Worm (Caenorhabditis elegans): ENCODE measurements around the gene F26F4.2.

ce11 chrIII:4878281-4878680, 32.8 kb upstream of the F26F4.2 start, which contains the start of the genes tost-1 and arx-6:
- TF ChIP-seq ceh-31 (tag; optimal IDR thresholded peaks at IDR 0.05) (no peak), zip-5 (tag; optimal IDR thresholded peaks at IDR 0.05) (no peak)
